Worm (Caenorhabditis elegans) whole organism, early embryonic: ENCODE measurements around the gene W09H1.3.

ENCODE experiments used
- B0310.2 ChIP-seq: sonication (generic microtip); optimal IDR thresholded peaks from 2 replicates; lab custom pipeline; 2016; ENCODE audit warnings: mild to moderate bottlenecking, missing genetic modification characterization, missing compliant biosample characterization
- F13C5.2 ChIP-seq: sonication (generic microtip); optimal IDR thresholded peaks from 2 replicates; lab custom pipeline; 2017; ENCODE audit warnings: mild to moderate bottlenecking, missing genetic modification characterization, inconsistent platforms, missing compliant biosample characterization
- aly-1 ChIP-seq: sonication (generic microtip); optimal IDR thresholded peaks from 2 replicates; lab custom pipeline; 2016; ENCODE audit warnings: missing genetic modification characterization, missing compliant biosample characterization
- ama-1 ChIP-seq: fragments of 150-350 bp; optimal IDR thresholded peaks from 2 replicates; lab custom pipeline; 2014
- ceh-13 ChIP-seq: fragments of 200-800 bp; sonication (Bioruptor generic); optimal IDR thresholded peaks from 2 replicates; lab custom pipeline; 2018; ENCODE audit warnings: mild to moderate bottlenecking, missing genetic modification characterization, missing compliant biosample characterization
- ceh-36 ChIP-seq: sonication (generic microtip); optimal IDR thresholded peaks from 2 replicates; lab custom pipeline; 2016; ENCODE audit warnings: missing genetic modification characterization, inconsistent platforms, missing compliant biosample characterization
- ets-7 ChIP-seq: sonication (generic microtip); optimal IDR thresholded peaks from 2 replicates; lab custom pipeline; 2016; ENCODE audit warnings: missing genotype, missing genetic modification characterization, missing compliant biosample characterization
- flt-1 ChIP-seq: fragments of 200-800 bp; sonication (Bioruptor generic); IDR thresholded peaks from 2 replicates; pipeline ENCODE4 v1.3.6; 2022; ENCODE audit warnings: missing genetic modification characterization, missing compliant biosample characterization
- hmbx-1 ChIP-seq: sonication (generic microtip); optimal IDR thresholded peaks from 2 replicates; lab custom pipeline; 2016; ENCODE audit warnings: mild to moderate bottlenecking, missing genetic modification characterization, missing compliant biosample characterization
- hmg-4 ChIP-seq: fragments of 200-800 bp; sonication (Bioruptor generic); optimal IDR thresholded peaks from 2 replicates; lab custom pipeline; 2018; ENCODE audit warnings: mild to moderate bottlenecking, missing genetic modification characterization, missing compliant biosample characterization
- hnd-1 ChIP-seq: sonication (generic microtip); optimal IDR thresholded peaks from 2 replicates; lab custom pipeline; 2016; ENCODE audit warnings: missing genetic modification characterization, missing compliant biosample characterization
- pes-1 ChIP-seq: fragments of 200-800 bp; sonication (Bioruptor generic); IDR thresholded peaks from 2 replicates; pipeline ENCODE4 v1.3.6; 2022; ENCODE audit warnings: missing genetic modification reagents, missing genetic modification characterization, missing compliant biosample characterization
- scrt-1 ChIP-seq: fragments of 200-800 bp; sonication (Bioruptor generic); IDR thresholded peaks from 2 replicates; pipeline ENCODE4 v1.3.6; 2022; ENCODE audit warnings: missing genetic modification characterization, missing compliant biosample characterization
- sea-1 ChIP-seq: fragments of 200-800 bp; sonication (Bioruptor generic); conservative IDR thresholded peaks from 2 replicates; pipeline ENCODE4 v1.3.6; 2022; ENCODE audit warnings: missing genetic modification characterization, missing compliant biosample characterization
- tbx-11 ChIP-seq: fragments of 200-800 bp; sonication (Bioruptor generic); IDR thresholded peaks from 2 replicates; pipeline ENCODE4 v1.3.6; 2022; ENCODE audit warnings: missing genetic modification characterization, missing compliant biosample characterization
- tbx-37 ChIP-seq: fragments of 200-800 bp; sonication (Bioruptor generic); conservative IDR thresholded peaks from 2 replicates; pipeline ENCODE4 v1.3.6; 2022; ENCODE audit warnings: missing genetic modification reagents, missing genetic modification characterization, missing compliant biosample characterization
- tra-4 ChIP-seq: sonication (generic microtip); optimal IDR thresholded peaks from 2 replicates; lab custom pipeline; 2017; ENCODE audit warnings: missing genetic modification characterization, missing compliant biosample characterization

Gene W09H1.3

ce11 chrII:13170696-13171095, 13.5 kb upstream of the W09H1.3 start:
- TF ChIP-seq pes-1 (GFP tag; lab: Robert Waterston, UW) (no peak), B0310.2 (no peak), ceh-36 (tag; lab: Kevin White, UChicago) (no peak), tra-4 (tag; lab: Kevin White, UChicago) (no peak), hnd-1 (no peak), sea-1 (no peak), F13C5.2 (tag; lab: Kevin White, UChicago) (no peak), hmbx-1 (tag; lab: Kevin White, UChicago) (no peak), tbx-11 (GFP tag; lab: Robert Waterston, UW) (no peak)

- TF ChIP-seq pes-1 (GFP tag; lab: Robert Waterston, UW) (no peak), hmg-4 (no peak)
These were observed 9.8 kb upstream of the W09H1.3 start for ce11 chrII:13174435-13174834.

- TF ChIP-seq hmbx-1 (tag; lab: Kevin White, UChicago): no peak
- TF ChIP-seq scrt-1 (GFP tag; lab: Robert Waterston, UW): no peak
- TF ChIP-seq pes-1 (GFP tag; lab: Robert Waterston, UW): no peak
- TF ChIP-seq ama-1 (lab: Kevin White, UChicago): no peak
- TF ChIP-seq sea-1: no peak
- TF ChIP-seq hnd-1: no peak
- TF ChIP-seq ceh-36 (tag; lab: Kevin White, UChicago): no peak
- TF ChIP-seq hmg-4: no peak
- TF ChIP-seq B0310.2: no peak
- TF ChIP-seq aly-1 (tag; lab: Kevin White, UChicago): no peak
- no peak for TF ChIP-seq ets-7 (tag; lab: Kevin White, UChicago)
- no peak for TF ChIP-seq F13C5.2 (tag; lab: Kevin White, UChicago)
- no peak for TF ChIP-seq tbx-11 (GFP tag; lab: Robert Waterston, UW)
- no peak for TF ChIP-seq flt-1 (GFP tag; lab: Robert Waterston, UW)
- TF ChIP-seq ceh-13 (GFP tag; lab: Kevin White, UChicago): no peak
- TF ChIP-seq tra-4 (tag; lab: Kevin White, UChicago): no peak
- no peak for TF ChIP-seq tbx-37 (GFP tag; lab: Robert Waterston, UW)
These were observed 2.8 kb upstream of the W09H1.3 start, which contains the start of gene W09H1.1 for ce11 chrII:13181465-13181864. Gene W09H1.1, minus strand, starts transcription at chrII:13181565.

ce11 chrII:13183228-13183755, 937 bp upstream of the W09H1.3 start, which contains the start of the genes W09H1.4 and his-73:
Gene W09H1.4, plus strand, starts transcription at chrII:13183528.
Gene his-73, plus strand, starts transcription at chrII:13183705.
- TF ChIP-seq hnd-1 (no peak), ets-7 (tag; lab: Kevin White, UChicago) (no peak), sea-1 (no peak), B0310.2 (no peak), tra-4 (tag; lab: Kevin White, UChicago) (no peak), ama-1 (lab: Kevin White, UChicago) (no peak), hmbx-1 (tag; lab: Kevin White, UChicago) (no peak), hmg-4 (no peak), ceh-36 (tag; lab: Kevin White, UChicago) (no peak), F13C5.2 (tag; lab: Kevin White, UChicago) (no peak), flt-1 (GFP tag; lab: Robert Waterston, UW) (no peak), tbx-11 (GFP tag; lab: Robert Waterston, UW) (no peak), pes-1 (GFP tag; lab: Robert Waterston, UW) (no peak), tbx-37 (GFP tag; lab: Robert Waterston, UW) (no peak), ceh-13 (GFP tag; lab: Kevin White, UChicago) (no peak)

ce11 chrII:13187188-13187587, 3.0 kb downstream of the W09H1.3 start, which contains the start of gene mecr-1:
Gene mecr-1, minus strand, starts transcription at chrII:13187314.
- TF ChIP-seq pes-1 (GFP tag; lab: Robert Waterston, UW) (no peak), ama-1 (lab: Kevin White, UChicago) (no peak), scrt-1 (GFP tag; lab: Robert Waterston, UW) (no peak), hmg-4 (no peak), hnd-1 (no peak), ceh-13 (GFP tag; lab: Kevin White, UChicago) (no peak), F13C5.2 (tag; lab: Kevin White, UChicago) (no peak), tbx-11 (GFP tag; lab: Robert Waterston, UW) (no peak), aly-1 (tag; lab: Kevin White, UChicago) (no peak), hmbx-1 (tag; lab: Kevin White, UChicago) (no peak), tra-4 (tag; lab: Kevin White, UChicago) (no peak), sea-1 (no peak), B0310.2 (no peak), ceh-36 (tag; lab: Kevin White, UChicago) (no peak), tbx-37 (GFP tag; lab: Robert Waterston, UW) (no peak), flt-1 (GFP tag; lab: Robert Waterston, UW) (no peak), ets-7 (tag; lab: Kevin White, UChicago) (no peak)

- no peak for TF ChIP-seq B0310.2
- TF ChIP-seq tbx-11 (GFP tag; lab: Robert Waterston, UW): no peak
- no peak for TF ChIP-seq pes-1 (GFP tag; lab: Robert Waterston, UW)
- TF ChIP-seq tbx-37 (GFP tag; lab: Robert Waterston, UW): no peak
- no peak for TF ChIP-seq F13C5.2 (tag; lab: Kevin White, UChicago)
- no peak for TF ChIP-seq scrt-1 (GFP tag; lab: Robert Waterston, UW)
- no peak for TF ChIP-seq ets-7 (tag; lab: Kevin White, UChicago)
- TF ChIP-seq ama-1 (lab: Kevin White, UChicago): no peak
- no peak for TF ChIP-seq ceh-36 (tag; lab: Kevin White, UChicago)
- no peak for TF ChIP-seq ceh-13 (GFP tag; lab: Kevin White, UChicago)
- TF ChIP-seq hmg-4: no peak
- TF ChIP-seq sea-1: no peak
- TF ChIP-seq flt-1 (GFP tag; lab: Robert Waterston, UW): no peak
- no peak for TF ChIP-seq hmbx-1 (tag; lab: Kevin White, UChicago)
- no peak for TF ChIP-seq tra-4 (tag; lab: Kevin White, UChicago)
- TF ChIP-seq hnd-1: no peak
- no peak for TF ChIP-seq aly-1 (tag; lab: Kevin White, UChicago)
These were observed 3.9 kb downstream of the W09H1.3 start for ce11 chrII:13188084-13188483.

ce11 chrII:13189363-13189762, 5.1 kb downstream of the W09H1.3 start:
- TF ChIP-seq ceh-13 (GFP tag; lab: Kevin White, UChicago): no peak
- TF ChIP-seq B0310.2: no peak
- no peak for TF ChIP-seq ama-1 (lab: Kevin White, UChicago)
- no peak for TF ChIP-seq ceh-36 (tag; lab: Kevin White, UChicago)
- TF ChIP-seq F13C5.2 (tag; lab: Kevin White, UChicago): no peak
- no peak for TF ChIP-seq tbx-11 (GFP tag; lab: Robert Waterston, UW)
- TF ChIP-seq hmbx-1 (tag; lab: Kevin White, UChicago): no peak
- TF ChIP-seq hmg-4: no peak
- no peak for TF ChIP-seq sea-1
- no peak for TF ChIP-seq tra-4 (tag; lab: Kevin White, UChicago)
- no peak for TF ChIP-seq flt-1 (GFP tag; lab: Robert Waterston, UW)
- TF ChIP-seq ets-7 (tag; lab: Kevin White, UChicago): no peak
- TF ChIP-seq pes-1 (GFP tag; lab: Robert Waterston, UW): no peak
- TF ChIP-seq scrt-1 (GFP tag; lab: Robert Waterston, UW): no peak
- no peak for TF ChIP-seq tbx-37 (GFP tag; lab: Robert Waterston, UW)
- no peak for TF ChIP-seq aly-1 (tag; lab: Kevin White, UChicago)
- no peak for TF ChIP-seq hnd-1
